Worm (Caenorhabditis elegans): ENCODE data around the gene grl-4.

- no peak for TF ChIP-seq fos-1 (tag; optimal IDR thresholded peaks at IDR 0.05)
- TF ChIP-seq nhr-28 (tag; optimal IDR thresholded peaks at IDR 0.05), result no peak
- TF ChIP-seq ztf-4 (tag; optimal IDR thresholded peaks at IDR 0.05), result no peak
- no peak for TF ChIP-seq tbx-2 (tag; optimal IDR thresholded peaks at IDR 0.05)
- no peak for TF ChIP-seq ama-1 (optimal IDR thresholded peaks at IDR 0.05)
- TF ChIP-seq lin-35 (GFP tag; optimal IDR thresholded peaks at IDR 0.05), result no peak
Measured at ce11 chrIV:7285839-7286238, 24.7 kb downstream of the grl-4 start, which contains the start of gene C06E4.8.
